Fruit fly (Drosophila melanogaster) whole organism, pupa: Measurements from ENCODE around the gene mRpS7.

Experiments used
- CG10348 ChIP-seq: fragments of 200-800 bp; sonication (Bioruptor generic); IDR thresholded peaks from 2 replicates; pipeline ENCODE4 v1.3.6; 2022; ENCODE audit warnings: missing biosample characterization, missing genetic modification characterization
- CG12605 ChIP-seq: fragments of 200-800 bp; sonication (Bioruptor generic); IDR thresholded peaks from 2 replicates; pipeline ENCODE4 v1.3.6; 2022; ENCODE audit warnings: missing biosample characterization, missing genetic modification characterization
- CG13204 ChIP-seq: fragments of 200-800 bp; sonication (Bioruptor generic); optimal IDR thresholded peaks from 2 replicates; lab custom pipeline; 2018; ENCODE audit warnings: missing biosample characterization, mild to moderate bottlenecking, missing genetic modification characterization, moderate library complexity
- CG14655 ChIP-seq: fragments of 200-800 bp; sonication (Bioruptor generic); optimal IDR thresholded peaks from 3 replicates; lab custom pipeline; 2017; ENCODE audit warnings: mild to moderate bottlenecking, missing biosample characterization, missing genetic modification reagents, missing genetic modification characterization
- CG15710 ChIP-seq: fragments of 200-800 bp; sonication (Bioruptor generic); optimal IDR thresholded peaks from 2 replicates; lab custom pipeline; 2018; ENCODE audit warnings: missing biosample characterization, mild to moderate bottlenecking, missing genetic modification characterization, moderate library complexity
- CG17806 ChIP-seq: fragments of 200-800 bp; sonication (Bioruptor generic); optimal IDR thresholded peaks from 2 replicates; lab custom pipeline; 2018; ENCODE audit warnings: missing biosample characterization, mild to moderate bottlenecking, missing genetic modification characterization, moderate library complexity
- CG32121 ChIP-seq: fragments of 200-800 bp; sonication (Bioruptor generic); IDR thresholded peaks from 2 replicates; pipeline ENCODE4 v1.3.6; 2022; ENCODE audit warnings: missing biosample characterization, missing genetic modification characterization
- CG34367 ChIP-seq: fragments of 200-800 bp; sonication (Bioruptor generic); optimal IDR thresholded peaks from 2 replicates; lab custom pipeline; 2018; ENCODE audit warnings: missing biosample characterization, mild to moderate bottlenecking, missing genetic modification characterization
- CG4496 ChIP-seq: fragments of 200-800 bp; sonication (Bioruptor generic); IDR thresholded peaks from 3 replicates; pipeline ENCODE4 v1.3.6; 2022; ENCODE audit warnings: missing biosample characterization, missing genetic modification characterization
- CG8159 ChIP-seq: fragments of 200-800 bp; sonication (Bioruptor generic); optimal IDR thresholded peaks from 3 replicates; lab custom pipeline; 2018; ENCODE audit warnings: missing biosample characterization, mild to moderate bottlenecking, missing genetic modification characterization, moderate library complexity
- CG8301 ChIP-seq: fragments of 200-800 bp; sonication (Bioruptor generic); optimal IDR thresholded peaks from 2 replicates; lab custom pipeline; 2018; ENCODE audit warnings: missing biosample characterization, mild to moderate bottlenecking, missing genetic modification characterization
- CG9948 ChIP-seq: fragments of 200-800 bp; sonication (Bioruptor generic); optimal IDR thresholded peaks from 2 replicates; lab custom pipeline; 2018; ENCODE audit warnings: missing biosample characterization, mild to moderate bottlenecking, missing genetic modification characterization, moderate library complexity
- D1 ChIP-seq: fragments of 200-800 bp; sonication (Bioruptor generic); optimal IDR thresholded peaks from 2 replicates; lab custom pipeline; 2018; ENCODE audit warnings: missing biosample characterization, mild to moderate bottlenecking, missing genetic modification characterization, moderate library complexity
- EcR ChIP-seq: fragments of 200-800 bp; sonication (Bioruptor generic); optimal IDR thresholded peaks from 3 replicates; lab custom pipeline; 2019; ENCODE audit warnings: missing biosample characterization, missing genetic modification characterization, mild to moderate bottlenecking, moderate library complexity, missing genetic modification reagents
- Ets98B ChIP-seq: fragments of 200-800 bp; sonication (Bioruptor generic); IDR thresholded peaks from 2 replicates; pipeline ENCODE4 v1.3.6; 2022; ENCODE audit warnings: missing biosample characterization, missing genetic modification characterization
- Pif1A ChIP-seq: fragments of 200-800 bp; sonication (Bioruptor generic); optimal IDR thresholded peaks from 3 replicates; lab custom pipeline; 2016; ENCODE audit warnings: missing biosample characterization, missing genetic modification characterization
- Pif1B ChIP-seq: fragments of 200-800 bp; sonication (Bioruptor generic); optimal IDR thresholded peaks from 3 replicates; lab custom pipeline; 2016; ENCODE audit warnings: missing biosample characterization, missing genetic modification characterization
- Snoo ChIP-seq: fragments of 200-800 bp; sonication (Bioruptor generic); optimal IDR thresholded peaks from 3 replicates; lab custom pipeline; 2017; ENCODE audit warnings: missing biosample characterization, mild to moderate bottlenecking, missing genetic modification characterization, inconsistent platforms
- fd96Ca ChIP-seq: fragments of 200-800 bp; sonication (Bioruptor generic); IDR thresholded peaks from 3 replicates; pipeline ENCODE4 v1.3.6; 2022; ENCODE audit warnings: missing biosample characterization, missing genetic modification characterization
- gl ChIP-seq: fragments of 200-800 bp; sonication (Bioruptor generic); optimal IDR thresholded peaks from 2 replicates; lab custom pipeline; 2018; ENCODE audit warnings: missing biosample characterization, mild to moderate bottlenecking, missing genetic modification characterization
- rn ChIP-seq: fragments of 200-800 bp; sonication (Bioruptor generic); IDR thresholded peaks from 2 replicates; pipeline ENCODE4 v1.3.6; 2022; ENCODE audit warnings: missing biosample characterization, missing genetic modification characterization

Gene mRpS7

dm6 chr2L:10386208-10386805, at the start of gene mRpS7, which contains the start of gene Cdk1:
Gene mRpS7 (plus strand): TSS chr2L:10386662.
Gene Cdk1 (minus strand): TSS chr2L:10386262.
- TF ChIP-seq CG12605 (no peak; the same call in 1 of the 2 replicates), EcR (no peak), CG10348 (GFP tag; lab: Robert Waterston, UW) (no peak), Pif1A (peak; percentile 39), CG34367 (tag; lab: Kevin White, UChicago) (peak; percentile 43), CG8301 (tag; lab: Kevin White, UChicago) (peak; percentile 55), fd96Ca (GFP tag; lab: Robert Waterston, UW) (no peak), CG4496 (GFP tag; lab: Robert Waterston, UW) (peak; percentile 70; the same call in 2 of the 3 replicates), CG9948 (tag; lab: Kevin White, UChicago) (peak; percentile 71), gl (no peak), Pif1B (GFP tag; lab: Kevin White, UChicago) (no peak), D1 (tag; lab: Kevin White, UChicago) (no peak), Ets98B (GFP tag; lab: Robert Waterston, UW) (peak; percentile 46), CG8159 (tag; lab: Kevin White, UChicago) (peak; percentile 73), CG14655 (GFP tag; lab: Kevin White, UChicago) (no peak), CG15710 (tag; lab: Kevin White, UChicago) (peak; percentile 61), CG32121 (GFP tag; lab: Robert Waterston, UW) (peak; percentile 45; the same call in 1 of the 2 replicates), CG17806 (peak; percentile 66), CG13204 (GFP tag; lab: Kevin White, UChicago) (no peak), rn (GFP tag; lab: Robert Waterston, UW) (no peak), Snoo (tag; lab: Kevin White, UChicago) (peak; percentile 62)

DNA sequence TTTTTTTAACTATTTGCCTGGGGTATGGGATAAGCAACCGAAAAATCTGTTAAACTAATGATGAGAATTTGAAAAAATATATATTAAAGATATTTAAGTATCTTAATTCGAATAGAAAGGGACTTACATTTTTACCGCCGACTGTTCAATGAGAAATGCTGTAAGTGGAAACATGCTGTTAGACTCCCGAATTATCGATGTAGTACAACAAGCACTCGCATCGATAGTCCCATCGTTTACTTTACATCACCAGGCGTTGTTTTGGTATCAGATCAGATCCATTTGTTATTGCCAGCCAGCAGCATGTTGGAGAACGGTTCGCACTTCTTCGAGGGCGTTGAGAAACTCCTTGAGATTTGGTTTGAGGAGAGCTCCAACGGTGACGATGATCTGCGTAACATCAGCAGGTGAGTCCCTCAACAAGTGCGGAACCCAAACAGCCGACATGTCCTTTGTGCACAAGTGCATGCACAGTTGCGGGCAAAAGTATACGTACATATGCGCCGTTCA, 47.2 kb upstream of the mRpS7 start, which contains the start of gene SamDC:
TSS of gene SamDC (plus strand) at position 246 of the 510 bp plus-strand sequence.
- TF ChIP-seq Pif1A (peak; percentile 19), Ets98B (GFP tag; lab: Robert Waterston, UW) (peak; percentile 36; the same call in 1 of the 2 replicates), D1 (tag; lab: Kevin White, UChicago) (no peak), CG15710 (tag; lab: Kevin White, UChicago) (peak; percentile 36), CG12605 (0 out of 2 replicates have a peak, but pooled peaks have one; percentile 23), Snoo (tag; lab: Kevin White, UChicago) (peak; percentile 25), CG32121 (GFP tag; lab: Robert Waterston, UW) (peak; percentile 11; the same call in 1 of the 2 replicates), Pif1B (GFP tag; lab: Kevin White, UChicago) (no peak), CG8159 (tag; lab: Kevin White, UChicago) (peak; percentile 39), CG9948 (tag; lab: Kevin White, UChicago) (peak; percentile 3)
- TF ChIP-seq, all 21 proteins: peak for 8

dm6 chr2L:10339841-10340240, 46.6 kb upstream of the mRpS7 start:
- TF ChIP-seq CG8301 (tag; lab: Kevin White, UChicago): no peak
- no peak for TF ChIP-seq CG14655 (GFP tag; lab: Kevin White, UChicago)

DNA sequence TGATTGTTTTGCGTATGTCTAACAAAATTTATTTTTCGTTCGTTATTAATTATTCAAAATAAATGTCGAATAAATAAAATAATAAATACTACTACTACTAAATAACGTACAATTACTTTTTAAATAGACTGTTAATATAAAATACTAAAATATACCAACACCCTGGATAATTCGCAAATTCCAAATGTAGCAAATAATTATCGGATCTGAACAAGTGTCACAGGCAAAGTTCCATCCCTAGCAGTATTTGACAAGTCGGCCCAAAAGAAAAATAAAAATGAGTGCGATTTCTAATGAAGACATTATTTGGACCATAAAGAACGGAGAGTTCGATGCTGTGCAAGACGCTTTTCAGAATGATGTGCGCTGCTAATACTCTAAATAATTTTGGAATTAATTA, 45.1 kb upstream of the mRpS7 start, which contains the start of gene CG31715:
TSS of gene CG31715 (plus strand) at position 212 of the 400 bp plus-strand sequence.
- TF ChIP-seq CG9948 (tag; lab: Kevin White, UChicago) (peak; percentile 4), CG17806 (peak; percentile 7), CG8159 (tag; lab: Kevin White, UChicago) (no peak), CG14655 (GFP tag; lab: Kevin White, UChicago) (no peak), CG10348 (GFP tag; lab: Robert Waterston, UW) (no peak), CG15710 (tag; lab: Kevin White, UChicago) (peak; percentile 6), Snoo (tag; lab: Kevin White, UChicago) (peak; percentile 13), Ets98B (GFP tag; lab: Robert Waterston, UW) (no peak), CG4496 (GFP tag; lab: Robert Waterston, UW) (no peak), CG32121 (GFP tag; lab: Robert Waterston, UW) (no peak)
- TF ChIP-seq, all 21 proteins: peak for 4

dm6 chr2L:10342471-10342870, 44.0 kb upstream of the mRpS7 start, which contains the start of gene Sps2:
Gene Sps2 (plus strand): TSS chr2L:10342594.
- no peak for TF ChIP-seq Pif1B (GFP tag; lab: Kevin White, UChicago)
- no peak for TF ChIP-seq CG4496 (GFP tag; lab: Robert Waterston, UW)
- TF ChIP-seq CG12605: no peak
- TF ChIP-seq CG8301 (tag; lab: Kevin White, UChicago): no peak
- no peak for TF ChIP-seq CG8159 (tag; lab: Kevin White, UChicago)
- TF ChIP-seq D1 (tag; lab: Kevin White, UChicago): no peak
- no peak for TF ChIP-seq EcR
- TF ChIP-seq Snoo (tag; lab: Kevin White, UChicago): no peak
- TF ChIP-seq, all 21 proteins: peak for 0

DNA sequence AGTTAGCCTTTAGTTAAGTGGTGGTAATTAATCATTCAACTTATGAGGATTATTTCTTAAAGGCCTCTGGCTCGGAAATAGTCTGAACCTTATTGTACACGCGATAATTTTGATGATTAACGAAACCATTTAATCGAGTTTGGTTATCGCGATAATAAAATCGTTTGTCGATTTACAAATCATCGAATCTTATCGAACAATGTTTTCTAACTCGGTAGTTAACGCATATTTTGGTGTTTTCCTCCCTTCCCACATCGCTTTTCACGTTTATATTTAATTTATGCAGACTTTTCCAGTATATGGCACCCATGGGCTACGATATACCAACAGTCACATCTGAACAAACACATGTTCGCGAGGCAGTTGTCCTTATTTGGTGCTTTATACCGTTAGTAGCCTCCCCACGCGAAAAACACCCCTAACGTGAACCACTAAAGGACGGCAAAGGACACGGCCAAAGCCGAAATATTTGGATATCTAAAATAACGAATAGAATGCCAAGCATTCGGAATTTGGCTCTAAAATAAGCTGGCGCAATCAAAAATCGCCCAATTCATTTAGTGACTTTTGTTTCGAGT, 42.3 kb upstream of the mRpS7 start, which contains the start of gene Frmd5:
TSS of gene Frmd5 (plus strand) at position 414 of the 578 bp plus-strand sequence.
- TF ChIP-seq CG12605: no peak
- no peak for TF ChIP-seq CG10348 (GFP tag; lab: Robert Waterston, UW)
- no peak for TF ChIP-seq Ets98B (GFP tag; lab: Robert Waterston, UW)
- TF ChIP-seq CG13204 (GFP tag; lab: Kevin White, UChicago): no peak
- TF ChIP-seq Pif1B (GFP tag; lab: Kevin White, UChicago): no peak
- no peak for TF ChIP-seq CG14655 (GFP tag; lab: Kevin White, UChicago)
- TF ChIP-seq CG32121 (GFP tag; lab: Robert Waterston, UW): no peak
- TF ChIP-seq D1 (tag; lab: Kevin White, UChicago): no peak
- no peak for TF ChIP-seq CG8159 (tag; lab: Kevin White, UChicago)
- TF ChIP-seq gl: no peak
- TF ChIP-seq CG34367 (tag; lab: Kevin White, UChicago): no peak
- no peak for TF ChIP-seq EcR
- TF ChIP-seq Pif1A: no peak
- TF ChIP-seq Snoo (tag; lab: Kevin White, UChicago): no peak
